Worm (Caenorhabditis elegans) whole organism, midembryonic: ENCODE measurements around the gene sru-36.

Experiments
- T22C8.4 ChIP-seq: fragments of 200-800 bp; sonication (Bioruptor generic); IDR thresholded peaks from 2 replicates; pipeline ENCODE4 v1.3.6; 2022; ENCODE audit warnings: missing genetic modification characterization, missing compliant biosample characterization
- cog-1 ChIP-seq: sonication (generic microtip); optimal IDR thresholded peaks from 2 replicates; lab custom pipeline; 2016; ENCODE audit warnings: missing genetic modification characterization, missing compliant biosample characterization
- flt-1 ChIP-seq: fragments of 200-800 bp; sonication (Bioruptor generic); IDR thresholded peaks from 2 replicates; pipeline ENCODE4 v1.3.6; 2022; ENCODE audit warnings: missing genetic modification characterization, missing compliant biosample characterization
- klf-2 ChIP-seq: fragments of 200-800 bp; sonication (Bioruptor generic); conservative IDR thresholded peaks from 2 replicates; pipeline ENCODE4 v1.3.6; 2022; ENCODE audit warnings: missing genetic modification reagents, missing genetic modification characterization, missing compliant biosample characterization
- med-1 ChIP-seq: sonication (generic microtip); optimal IDR thresholded peaks from 2 replicates; lab custom pipeline; 2017; ENCODE audit warnings: missing genetic modification characterization, mild to moderate bottlenecking, missing compliant biosample characterization, antibody characterized with exemption, missing genetic modification reagents; ENCODE audit not compliant: insufficient read depth
- ref-1 ChIP-seq: fragments of 200-800 bp; sonication (Bioruptor generic); conservative IDR thresholded peaks from 2 replicates; pipeline ENCODE4 v1.3.6; 2022; ENCODE audit warnings: missing genetic modification reagents, missing genetic modification characterization, missing compliant biosample characterization
- tab-1 ChIP-seq: fragments of 200-800 bp; sonication (Bioruptor generic); IDR thresholded peaks from 2 replicates; pipeline ENCODE4 v1.3.6; 2022; ENCODE audit warnings: missing genetic modification characterization, missing compliant biosample characterization
- ztf-23 ChIP-seq: fragments of 200-800 bp; sonication (Bioruptor generic); IDR thresholded peaks from 2 replicates; pipeline ENCODE4 v1.3.6; 2022; ENCODE audit warnings: missing genetic modification reagents, missing genetic modification characterization, missing compliant biosample characterization
- ztf-29 ChIP-seq: fragments of 200-800 bp; sonication (Bioruptor generic); IDR thresholded peaks from 2 replicates; pipeline ENCODE4 v1.3.6; 2022; ENCODE audit warnings: missing genetic modification reagents, missing genetic modification characterization, missing compliant biosample characterization

Gene sru-36

DNA sequence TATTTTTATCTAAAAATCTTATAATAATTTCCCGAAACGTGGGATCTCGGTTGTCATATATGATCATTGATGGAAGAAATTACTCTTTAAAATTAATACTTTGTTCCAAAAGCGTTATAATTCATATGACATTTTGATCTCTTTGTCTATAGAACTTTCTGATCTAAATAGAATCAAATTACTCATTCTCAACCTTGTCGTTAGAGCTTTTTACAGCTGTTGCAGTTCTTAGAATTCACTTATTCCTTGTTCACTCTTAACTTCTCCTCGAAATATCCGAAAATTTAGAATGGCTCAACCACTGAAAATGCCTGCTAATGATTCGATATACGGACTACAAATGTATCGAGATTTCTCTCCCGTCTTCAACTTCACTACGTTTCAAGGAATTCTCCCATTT is 30.3 kb upstream of the sru-36 start, which contains the start of gene sru-29:
sru-29 (plus strand) TSS at position 301 of the 400 bp plus-strand sequence.
- no peak for TF ChIP-seq med-1 (GFP tag; lab: Kevin White, UChicago)
- no peak for TF ChIP-seq ztf-29 (GFP tag; lab: Robert Waterston, UW)
- no peak for TF ChIP-seq cog-1 (tag; lab: Kevin White, UChicago)
- TF ChIP-seq T22C8.4 (GFP tag; lab: Robert Waterston, UW): no peak
- no peak for TF ChIP-seq ref-1 (GFP tag; lab: Robert Waterston, UW)
- TF ChIP-seq tab-1 (GFP tag; lab: Robert Waterston, UW): no peak
- no peak for TF ChIP-seq klf-2 (GFP tag; lab: Robert Waterston, UW)
- no peak for TF ChIP-seq flt-1
- no peak for TF ChIP-seq ztf-23 (GFP tag; lab: Robert Waterston, UW)

DNA sequence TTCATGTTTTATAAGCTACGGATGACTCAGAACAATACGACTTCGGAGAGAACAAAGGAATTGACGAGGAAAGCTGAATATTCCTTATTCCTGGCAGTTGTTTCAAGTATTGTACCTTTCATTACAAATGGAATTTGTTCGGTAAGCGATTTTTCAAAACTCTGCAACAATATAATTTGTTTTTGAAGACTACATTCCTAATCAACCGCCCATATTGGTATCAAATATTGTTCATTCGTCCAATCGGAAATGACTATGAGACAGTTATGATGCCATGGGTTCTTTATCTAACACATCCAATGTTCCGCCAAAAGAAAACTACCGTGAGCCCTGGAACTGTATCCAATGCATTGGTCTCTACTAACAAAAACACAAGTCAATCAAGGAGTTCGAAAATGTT is 29.3 kb upstream of the sru-36 start:
- TF ChIP-seq cog-1 (tag; lab: Kevin White, UChicago) (no peak), ztf-29 (GFP tag; lab: Robert Waterston, UW) (no peak), klf-2 (GFP tag; lab: Robert Waterston, UW) (no peak), ref-1 (GFP tag; lab: Robert Waterston, UW) (no peak), ztf-23 (GFP tag; lab: Robert Waterston, UW) (no peak), tab-1 (GFP tag; lab: Robert Waterston, UW) (no peak), flt-1 (no peak), med-1 (GFP tag; lab: Kevin White, UChicago) (no peak), T22C8.4 (GFP tag; lab: Robert Waterston, UW) (no peak)

DNA sequence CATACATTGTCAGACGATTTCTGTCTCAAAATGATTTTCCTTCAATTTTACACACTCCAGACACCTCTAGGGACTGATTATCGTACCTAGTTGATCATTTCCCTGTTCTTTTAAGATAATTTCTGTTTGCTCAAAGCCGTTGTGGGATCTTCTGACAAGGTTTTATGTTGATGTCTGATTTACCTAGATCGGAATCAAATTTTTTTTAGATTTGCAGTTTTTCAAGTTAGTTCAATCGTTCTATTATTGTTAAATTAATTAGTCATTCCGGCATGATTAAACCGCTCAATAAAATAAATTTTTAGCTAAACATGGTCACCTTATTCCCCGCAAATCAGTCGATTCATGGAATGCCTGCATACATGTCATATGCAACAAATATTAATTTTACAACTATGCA is 27.9 kb upstream of the sru-36 start, which contains the start of gene sru-30:
sru-30 (plus strand) TSS at position 301 of the 400 bp plus-strand sequence.
- TF ChIP-seq med-1 (GFP tag; lab: Kevin White, UChicago) (no peak), klf-2 (GFP tag; lab: Robert Waterston, UW) (no peak), tab-1 (GFP tag; lab: Robert Waterston, UW) (no peak), flt-1 (no peak), cog-1 (tag; lab: Kevin White, UChicago) (no peak), ztf-23 (GFP tag; lab: Robert Waterston, UW) (no peak)

DNA sequence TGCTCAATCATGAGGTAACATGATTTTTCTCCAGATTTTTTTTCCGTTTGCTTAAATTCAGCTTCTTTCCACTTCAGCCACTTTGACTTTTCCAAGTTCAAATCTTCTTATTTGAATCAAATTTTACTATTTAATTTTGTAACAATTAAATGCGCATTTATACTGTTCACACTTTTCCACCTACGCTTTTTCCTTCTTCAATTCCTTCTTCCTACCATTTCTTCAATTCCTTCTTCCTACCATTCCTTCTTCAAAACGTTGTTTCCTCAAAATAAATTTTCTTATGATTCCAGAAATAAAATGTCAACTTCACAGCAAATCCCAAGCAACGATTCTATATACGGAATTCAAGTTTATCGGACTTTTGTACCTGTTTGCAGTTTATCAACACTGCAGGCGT is 25.1 kb upstream of the sru-36 start, which contains the start of gene sru-31:
sru-31 (plus strand) TSS at position 301 of the 400 bp plus-strand sequence.
- TF ChIP-seq flt-1 (no peak), klf-2 (GFP tag; lab: Robert Waterston, UW) (no peak), med-1 (GFP tag; lab: Kevin White, UChicago) (no peak), cog-1 (tag; lab: Kevin White, UChicago) (no peak), ztf-23 (GFP tag; lab: Robert Waterston, UW) (no peak), ztf-29 (GFP tag; lab: Robert Waterston, UW) (no peak), T22C8.4 (GFP tag; lab: Robert Waterston, UW) (no peak), tab-1 (GFP tag; lab: Robert Waterston, UW) (no peak), ref-1 (GFP tag; lab: Robert Waterston, UW) (no peak)

DNA sequence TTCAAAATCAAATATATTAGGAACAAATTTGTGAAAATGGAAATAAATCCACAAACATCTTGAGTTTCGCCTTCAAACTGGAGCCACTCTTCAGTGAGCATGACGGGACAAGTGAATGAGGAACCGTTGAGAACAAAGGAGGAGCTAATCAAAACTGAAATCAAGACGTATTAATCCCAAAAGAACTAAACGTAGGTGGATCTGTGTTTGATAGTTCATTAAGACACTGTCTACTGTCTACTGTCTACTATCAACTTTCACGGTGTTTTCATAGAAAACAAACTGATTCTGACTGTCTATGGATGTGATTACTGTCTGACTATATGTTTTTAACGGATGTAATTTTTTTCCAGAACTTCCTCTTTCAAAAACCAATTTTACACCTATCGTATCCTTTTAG is 19.8 kb upstream of the sru-36 start, which contains the start of gene str-193:
str-193 (minus strand) TSS at position 101 of the 400 bp plus-strand sequence.
- TF ChIP-seq ref-1 (GFP tag; lab: Robert Waterston, UW) (no peak), tab-1 (GFP tag; lab: Robert Waterston, UW) (no peak), med-1 (GFP tag; lab: Kevin White, UChicago) (no peak), klf-2 (GFP tag; lab: Robert Waterston, UW) (no peak), ztf-29 (GFP tag; lab: Robert Waterston, UW) (no peak), ztf-23 (GFP tag; lab: Robert Waterston, UW) (no peak), cog-1 (tag; lab: Kevin White, UChicago) (no peak), flt-1 (no peak), T22C8.4 (GFP tag; lab: Robert Waterston, UW) (no peak)

DNA sequence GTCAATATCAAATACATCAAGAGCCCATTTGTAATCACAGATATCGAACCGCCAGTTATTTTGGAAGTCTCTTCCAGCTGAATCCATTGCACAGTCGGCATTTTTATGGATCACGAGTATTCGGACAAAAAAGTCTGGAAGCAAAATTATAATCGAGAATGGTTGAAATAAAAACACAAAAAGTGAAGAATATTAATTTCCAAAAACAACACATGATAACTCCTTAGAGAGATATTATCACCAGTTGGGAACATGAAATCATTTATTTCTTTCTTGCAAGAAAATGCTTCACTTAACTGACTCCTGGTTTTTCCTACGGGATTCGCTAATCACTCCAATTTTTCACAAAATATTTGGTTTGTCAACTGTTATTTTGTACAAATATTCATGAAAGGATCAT is 17.3 kb upstream of the sru-36 start, which contains the start of gene str-2:
str-2 (minus strand) TSS at position 101 of the 400 bp plus-strand sequence.
- no peak for TF ChIP-seq flt-1
- no peak for TF ChIP-seq T22C8.4 (GFP tag; lab: Robert Waterston, UW)
- no peak for TF ChIP-seq cog-1 (tag; lab: Kevin White, UChicago)
- no peak for TF ChIP-seq tab-1 (GFP tag; lab: Robert Waterston, UW)
- TF ChIP-seq ztf-29 (GFP tag; lab: Robert Waterston, UW): no peak
- TF ChIP-seq ztf-23 (GFP tag; lab: Robert Waterston, UW): no peak

DNA sequence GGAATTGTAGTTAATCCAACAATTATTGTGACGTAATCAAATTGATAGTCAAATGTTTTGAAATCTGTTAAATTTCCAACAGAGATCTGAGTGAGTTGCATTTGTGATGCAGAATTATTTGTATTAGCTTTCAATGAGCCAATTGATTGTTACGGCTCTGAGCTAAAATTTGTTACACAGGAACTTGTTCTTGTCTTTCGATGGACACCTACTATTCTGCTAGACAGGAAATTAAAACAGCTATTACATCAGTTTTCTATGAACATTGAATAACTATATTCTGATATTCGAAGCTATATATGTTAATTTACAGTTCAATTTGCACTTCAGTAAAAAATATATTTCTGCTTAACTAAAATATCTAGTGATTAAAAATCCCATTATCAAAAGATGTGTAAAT is 7.6 kb upstream of the sru-36 start, which contains the start of gene sru-40:
sru-40 (minus strand) TSS at position 101 of the 400 bp plus-strand sequence.
- no peak for TF ChIP-seq tab-1 (GFP tag; lab: Robert Waterston, UW)
- TF ChIP-seq cog-1 (tag; lab: Kevin White, UChicago): no peak
- no peak for TF ChIP-seq ztf-29 (GFP tag; lab: Robert Waterston, UW)
- TF ChIP-seq ztf-23 (GFP tag; lab: Robert Waterston, UW): no peak
- TF ChIP-seq ref-1 (GFP tag; lab: Robert Waterston, UW): no peak
- no peak for TF ChIP-seq klf-2 (GFP tag; lab: Robert Waterston, UW)
- TF ChIP-seq med-1 (GFP tag; lab: Kevin White, UChicago): no peak
- TF ChIP-seq flt-1: no peak
- TF ChIP-seq T22C8.4 (GFP tag; lab: Robert Waterston, UW): no peak

DNA sequence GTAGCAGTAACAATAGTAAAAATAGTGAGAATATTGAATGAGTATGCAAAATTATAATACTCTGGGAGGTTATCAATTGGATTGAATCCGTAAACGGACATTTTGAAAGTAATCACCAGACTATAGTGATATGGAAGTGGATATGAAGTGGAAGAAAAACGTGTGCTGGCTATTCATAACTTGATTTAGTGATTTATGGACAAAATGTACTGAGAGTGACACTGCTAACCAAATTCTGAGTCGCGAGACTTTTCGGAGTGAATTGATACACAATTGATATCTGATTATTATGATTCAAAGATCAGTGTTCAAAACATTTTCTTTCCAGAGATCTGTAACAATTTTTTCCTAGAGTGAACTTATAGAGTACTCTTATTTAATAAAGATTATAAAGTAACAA is 5.5 kb upstream of the sru-36 start, which contains the start of gene sru-38:
sru-38 (minus strand) TSS at position 101 of the 400 bp plus-strand sequence.
- TF ChIP-seq ztf-29 (GFP tag; lab: Robert Waterston, UW) (no peak), med-1 (GFP tag; lab: Kevin White, UChicago) (no peak), klf-2 (GFP tag; lab: Robert Waterston, UW) (no peak), ztf-23 (GFP tag; lab: Robert Waterston, UW) (no peak), tab-1 (GFP tag; lab: Robert Waterston, UW) (no peak), flt-1 (no peak), T22C8.4 (GFP tag; lab: Robert Waterston, UW) (no peak), ref-1 (GFP tag; lab: Robert Waterston, UW) (no peak), cog-1 (tag; lab: Kevin White, UChicago) (no peak)

DNA sequence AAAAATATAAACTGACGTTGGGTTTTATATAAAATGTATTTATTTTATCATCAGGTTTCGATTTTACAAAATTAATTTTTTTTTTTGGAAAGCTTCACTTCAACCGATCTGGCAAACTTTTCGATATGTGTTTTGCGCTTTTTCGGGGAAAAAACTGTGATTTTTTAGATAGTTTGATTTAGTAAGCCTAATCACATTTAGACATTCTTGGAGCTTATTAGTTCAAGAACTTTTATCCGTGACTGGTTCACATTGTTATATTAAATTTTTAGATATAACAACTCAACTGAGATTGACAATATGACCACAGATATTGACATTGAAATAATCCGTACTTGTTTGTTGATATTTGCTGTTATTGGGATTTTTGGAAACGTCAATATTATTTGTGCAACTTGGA is 3.8 kb upstream of the sru-36 start, which contains the start of gene srsx-21:
srsx-21 (plus strand) TSS at position 301 of the 400 bp plus-strand sequence.
- no peak for TF ChIP-seq ref-1 (GFP tag; lab: Robert Waterston, UW)
- TF ChIP-seq ztf-29 (GFP tag; lab: Robert Waterston, UW): no peak
- no peak for TF ChIP-seq ztf-23 (GFP tag; lab: Robert Waterston, UW)
- TF ChIP-seq klf-2 (GFP tag; lab: Robert Waterston, UW): no peak
- no peak for TF ChIP-seq med-1 (GFP tag; lab: Kevin White, UChicago)
- TF ChIP-seq flt-1: no peak
- no peak for TF ChIP-seq T22C8.4 (GFP tag; lab: Robert Waterston, UW)
- TF ChIP-seq tab-1 (GFP tag; lab: Robert Waterston, UW): no peak
- TF ChIP-seq cog-1 (tag; lab: Kevin White, UChicago): no peak
